1 fruit fly cellular context compared by ENCODE assay signal in genomic region chr3L:2824024-2824687, dm6.
TF ChIP-seq lines count a peak whose summit lies in the region.

No protein-coding gene starts in this region.

TF ChIP-seq in whole organism, embryonic, 481 proteins besides CTCF, POLR2A, EP300 and RAD21 (continued from another document and continues in another):
- TF ChIP-seq CG8290 (GFP tag; optimal IDR thresholded peaks at IDR 0.05; lab: Kevin White, UChicago) (no peak), CG8290 (tag; optimal IDR thresholded peaks at IDR 0.05; lab: Kevin White, UChicago) (peak in 1 of 2 experiments; percentile 29), kay (GFP tag; optimal IDR thresholded peaks at IDR 0.05; lab: Kevin White, UChicago) (no peak), CG6689 (GFP tag; IDR thresholded peaks at IDR 0.05; lab: Robert Waterston, UW) (peak; percentile 59), croc (GFP tag; conservative IDR thresholded peaks at IDR 0.05; lab: Robert Waterston, UW) (peak; percentile 58), Ssrp (tag; optimal IDR thresholded peaks at IDR 0.05; lab: Kevin White, UChicago) (peak; percentile 68), CG8944 (GFP tag; optimal IDR thresholded peaks at IDR 0.05; lab: Kevin White, UChicago) (no peak), CG3847 (GFP tag; IDR thresholded peaks at IDR 0.05; lab: Robert Waterston, UW) (no peak), Lim3 (GFP tag; IDR thresholded peaks at IDR 0.05; lab: Robert Waterston, UW) (0 out of 2 replicates have a peak, but pooled peaks have one; percentile 7), nmo (GFP tag; optimal IDR thresholded peaks at IDR 0.05; lab: Kevin White, UChicago) (peak; percentile 76), CG33557 (GFP tag; optimal IDR thresholded peaks at IDR 0.05; lab: Kevin White, UChicago) (peak; percentile 52), dysf (GFP tag; IDR thresholded peaks at IDR 0.05; lab: Robert Waterston, UW) (peak; percentile 41; the same call in 1 of the 3 replicates), CG11504 (tag; optimal IDR thresholded peaks at IDR 0.05; lab: Kevin White, UChicago) (peak; percentile 70), HLHmδ (GFP tag; optimal IDR thresholded peaks at IDR 0.05; lab: Kevin White, UChicago) (no peak), bcd (GFP tag; optimal IDR thresholded peaks at IDR 0.05; lab: Kevin White, UChicago) (peak; percentile 46), CG7271 (tag; optimal IDR thresholded peaks at IDR 0.05; lab: Kevin White, UChicago) (no peak), CG7372 (GFP tag; IDR thresholded peaks at IDR 0.05; lab: Robert Waterston, UW) (no peak), p53 (GFP tag; optimal IDR thresholded peaks at IDR 0.05; lab: Kevin White, UChicago) (no peak), CG12219 (GFP tag; optimal IDR thresholded peaks at IDR 0.05; lab: Kevin White, UChicago) (peak; percentile 24), az2 (GFP tag; optimal IDR thresholded peaks at IDR 0.05; lab: Kevin White, UChicago) (peak; percentile 47), CG10267 (tag; optimal IDR thresholded peaks at IDR 0.05; lab: Kevin White, UChicago) (peak; percentile 44), D19A (tag; optimal IDR thresholded peaks at IDR 0.05; lab: Kevin White, UChicago) (peak; percentile 56), CG9817 (tag; optimal IDR thresholded peaks at IDR 0.05; lab: Kevin White, UChicago) (peak; percentile 21), nau (GFP tag; optimal IDR thresholded peaks at IDR 0.05; lab: Kevin White, UChicago) (peak; percentile 67), CG1602 (GFP tag; optimal IDR thresholded peaks at IDR 0.05; lab: Kevin White, UChicago) (peak; percentile 15), CG10979 (tag; optimal IDR thresholded peaks at IDR 0.05; lab: Kevin White, UChicago) (peak; percentile 78), CG34422 (GFP tag; IDR thresholded peaks at IDR 0.05; lab: Robert Waterston, UW) (peak; percentile 30; the same call in 1 of the 3 replicates), CG13775 (GFP tag; optimal IDR thresholded peaks at IDR 0.05; lab: Kevin White, UChicago) (peak; percentile 36), CG12391 (tag; optimal IDR thresholded peaks at IDR 0.05; lab: Kevin White, UChicago) (peak; percentile 68), CG1529 (GFP tag; optimal IDR thresholded peaks at IDR 0.05; lab: Kevin White, UChicago) (peak; percentile 62), pum (GFP tag; optimal IDR thresholded peaks at IDR 0.05; lab: Kevin White, UChicago) (peak; percentile 18), kni (GFP tag; optimal IDR thresholded peaks at IDR 0.05; lab: Kevin White, UChicago) (no peak), gem (tag; optimal IDR thresholded peaks at IDR 0.05; lab: Kevin White, UChicago) (peak; percentile 80), CG2875 (GFP tag; optimal IDR thresholded peaks at IDR 0.05; lab: Kevin White, UChicago) (peak; percentile 50), pan (optimal IDR thresholded peaks at IDR 0.05; lab: Kevin White, UChicago) (no peak), pan (GFP tag; optimal IDR thresholded peaks at IDR 0.05 in 1 of 2, IDR thresholded peaks at IDR 0.05 in 1 of 2) (peak in 1 of 2 experiments; percentile 9), Meics (GFP tag; optimal IDR thresholded peaks at IDR 0.05; lab: Kevin White, UChicago) (peak; percentile 22), CG9609 (GFP tag; optimal IDR thresholded peaks at IDR 0.05; lab: Kevin White, UChicago) (no peak), luna (GFP tag; optimal IDR thresholded peaks at IDR 0.05; lab: Kevin White, UChicago) (no peak), CG18619 (GFP tag; optimal IDR thresholded peaks at IDR 0.05; lab: Kevin White, UChicago) (no peak), H2.0 (GFP tag; IDR thresholded peaks at IDR 0.05; lab: Robert Waterston, UW) (peak; percentile 47), CG1792 (GFP tag; optimal IDR thresholded peaks at IDR 0.05; lab: Kevin White, UChicago) (no peak), Sox102F (GFP tag; optimal IDR thresholded peaks at IDR 0.05; lab: Kevin White, UChicago) (peak; percentile 70), gcm (GFP tag; optimal IDR thresholded peaks at IDR 0.05; lab: Kevin White, UChicago) (peak; percentile 33), al (GFP tag; IDR thresholded peaks at IDR 0.05; lab: Robert Waterston, UW) (no peak), Mes4 (GFP tag; optimal IDR thresholded peaks at IDR 0.05; lab: Kevin White, UChicago) (no peak), Asciz (GFP tag; optimal IDR thresholded peaks at IDR 0.05; lab: Kevin White, UChicago) (peak; percentile 24), CG12071 (GFP tag; optimal IDR thresholded peaks at IDR 0.05; lab: Kevin White, UChicago) (no peak), D (optimal IDR thresholded peaks at IDR 0.05; lab: Kevin White, UChicago) (no peak), D (GFP tag; optimal IDR thresholded peaks at IDR 0.05; lab: Kevin White, UChicago) (peak; percentile 42), CG43689 (GFP tag; IDR thresholded peaks at IDR 0.05; lab: Robert Waterston, UW) (no peak), Ets65A (GFP tag; lab: Kevin White, UChicago) (no peak), ERR (GFP tag; optimal IDR thresholded peaks at IDR 0.05; lab: Kevin White, UChicago) (no peak), Hsf (GFP tag; optimal IDR thresholded peaks at IDR 0.05; lab: Kevin White, UChicago) (peak; percentile 26), stwl (tag; optimal IDR thresholded peaks at IDR 0.05; lab: Kevin White, UChicago) (no peak), Neu2 (GFP tag; optimal IDR thresholded peaks at IDR 0.05; lab: Kevin White, UChicago; ENCODE audit: borderline replicate concordance) (no peak), CG13287 (GFP tag; IDR thresholded peaks at IDR 0.05; lab: Robert Waterston, UW; ENCODE audit: partially characterized antibody) (no peak), Usf (GFP tag; optimal IDR thresholded peaks at IDR 0.05; lab: Kevin White, UChicago) (no peak), dpn (GFP tag; optimal IDR thresholded peaks at IDR 0.05; lab: Kevin White, UChicago) (peak in 1 of 2 experiments; percentile 49), lola (GFP tag; optimal IDR thresholded peaks at IDR 0.05; lab: Kevin White, UChicago) (peak in 1 of 3 experiments; percentile 66), CG30431 (GFP tag; optimal IDR thresholded peaks at IDR 0.05; lab: Kevin White, UChicago) (peak; percentile 55), CG17568 (GFP tag; optimal IDR thresholded peaks at IDR 0.05; lab: Kevin White, UChicago) (peak; percentile 7), CG5180 (GFP tag; optimal IDR thresholded peaks at IDR 0.05; lab: Kevin White, UChicago) (peak; percentile 12), CG15269 (tag; optimal IDR thresholded peaks at IDR 0.05; lab: Kevin White, UChicago) (peak; percentile 29), Hr51 (GFP tag; optimal IDR thresholded peaks at IDR 0.05; lab: Kevin White, UChicago) (peak in 1 of 2 experiments; percentile 47), ttk (GFP tag; IDR thresholded peaks at IDR 0.05; lab: Robert Waterston, UW) (peak; percentile 50; the same call in 1 of the 2 replicates), lmd (GFP tag; IDR thresholded peaks at IDR 0.05; lab: Robert Waterston, UW) (peak; percentile 49), CG31441 (GFP tag; IDR thresholded peaks at IDR 0.05; lab: Robert Waterston, UW) (peak; percentile 73), Bdp1 (GFP tag; optimal IDR thresholded peaks at IDR 0.05; lab: Kevin White, UChicago) (no peak), Nf-YC (tag; optimal IDR thresholded peaks at IDR 0.05; lab: Kevin White, UChicago) (no peak), Hr78 (GFP tag; optimal IDR thresholded peaks at IDR 0.05; lab: Kevin White, UChicago) (peak in 1 of 2 experiments; percentile 77), pnt (GFP tag; optimal IDR thresholded peaks at IDR 0.05; lab: Kevin White, UChicago) (peak; percentile 10), ewg (GFP tag; optimal IDR thresholded peaks at IDR 0.05; lab: Kevin White, UChicago) (peak; percentile 14), Hr3 (GFP tag; optimal IDR thresholded peaks at IDR 0.05; lab: Kevin White, UChicago) (peak; percentile 30), CG10462 (GFP tag; optimal IDR thresholded peaks at IDR 0.05; lab: Kevin White, UChicago) (peak; percentile 10), CG2199 (GFP tag; IDR thresholded peaks at IDR 0.05; lab: Robert Waterston, UW) (no peak), CG2678 (tag; optimal IDR thresholded peaks at IDR 0.05; lab: Kevin White, UChicago) (peak; percentile 65), CG2202 (tag; optimal IDR thresholded peaks at IDR 0.05; lab: Kevin White, UChicago) (peak; percentile 62), prd (optimal IDR thresholded peaks at IDR 0.05; lab: Kevin White, UChicago) (no peak), prd (GFP tag; IDR thresholded peaks at IDR 0.05; lab: Robert Waterston, UW) (peak; percentile 61; the same call in 2 of the 3 replicates), cwo (GFP tag; optimal IDR thresholded peaks at IDR 0.05; lab: Kevin White, UChicago) (no peak), CG16863 (GFP tag; optimal IDR thresholded peaks at IDR 0.05; lab: Kevin White, UChicago) (no peak), jing (GFP tag; optimal IDR thresholded peaks at IDR 0.05; lab: Kevin White, UChicago) (peak; percentile 60), CG8765 (GFP tag; IDR thresholded peaks at IDR 0.05; lab: Robert Waterston, UW) (no peak), Sox100B (GFP tag; optimal IDR thresholded peaks at IDR 0.05; lab: Kevin White, UChicago) (peak; percentile 62), Optix (GFP tag; IDR thresholded peaks at IDR 0.05; lab: Robert Waterston, UW) (peak; percentile 46; the same call in 1 of the 3 replicates), CG11695 (GFP tag; IDR thresholded peaks at IDR 0.05; lab: Robert Waterston, UW) (0 out of 3 replicates have a peak, but pooled peaks have one; percentile 38), CG7556 (GFP tag; optimal IDR thresholded peaks at IDR 0.05; lab: Kevin White, UChicago) (peak; percentile 58), onecut (GFP tag; IDR thresholded peaks at IDR 0.05; lab: Robert Waterston, UW) (peak; percentile 35; the same call in 1 of the 2 replicates), CG15601 (tag; optimal IDR thresholded peaks at IDR 0.05; lab: Kevin White, UChicago) (peak; percentile 57), CG32767 (GFP tag; IDR thresholded peaks at IDR 0.05; lab: Robert Waterston, UW) (0 out of 2 replicates have a peak, but pooled peaks have one; percentile 49), nom (GFP tag; optimal IDR thresholded peaks at IDR 0.05; lab: Kevin White, UChicago) (peak; percentile 88), CG18011 (GFP tag; optimal IDR thresholded peaks at IDR 0.05; lab: Kevin White, UChicago) (no peak), CG17385 (GFP tag; optimal IDR thresholded peaks at IDR 0.05; lab: Kevin White, UChicago) (peak; percentile 34), CG30403 (GFP tag; optimal IDR thresholded peaks at IDR 0.05; lab: Kevin White, UChicago) (peak; percentile 67), CG15011 (GFP tag; optimal IDR thresholded peaks at IDR 0.05; lab: Kevin White, UChicago) (no peak), E2f2 (GFP tag; IDR thresholded peaks at IDR 0.05; lab: Robert Waterston, UW) (peak; percentile 23; the same call in 1 of the 2 replicates), sens (GFP tag; lab: Kevin White, UChicago) (peak; percentile 87), kah (GFP tag; optimal IDR thresholded peaks at IDR 0.05; lab: Kevin White, UChicago) (no peak), Med (GFP tag; lab: Kevin White, UChicago) (peak; percentile 66), CG32772 (GFP tag; IDR thresholded peaks at IDR 0.05; lab: Robert Waterston, UW) (no peak), HLH3B (GFP tag; IDR thresholded peaks at IDR 0.05; lab: Robert Waterston, UW) (peak; percentile 49; the same call in 1 of the 2 replicates), CG14710 (tag; optimal IDR thresholded peaks at IDR 0.05; lab: Kevin White, UChicago) (peak; percentile 36), Six4 (GFP tag; optimal IDR thresholded peaks at IDR 0.05; lab: Kevin White, UChicago) (peak; percentile 39), CG14441 (GFP tag; IDR thresholded peaks at IDR 0.05; lab: Robert Waterston, UW) (0 out of 2 replicates have a peak, but pooled peaks have one; percentile 19), CG6254 (GFP tag; optimal IDR thresholded peaks at IDR 0.05; lab: Kevin White, UChicago) (peak; percentile 64), CG8924 (tag; optimal IDR thresholded peaks at IDR 0.05; lab: Kevin White, UChicago) (peak; percentile 60), CG8388 (GFP tag; optimal IDR thresholded peaks at IDR 0.05; lab: Kevin White, UChicago) (peak; percentile 55), PHDP (tag; optimal IDR thresholded peaks at IDR 0.05; lab: Kevin White, UChicago) (peak; percentile 54), sqz (GFP tag; optimal IDR thresholded peaks at IDR 0.05; lab: Kevin White, UChicago) (peak; percentile 22), sens-2 (GFP tag; IDR thresholded peaks at IDR 0.05; lab: Robert Waterston, UW) (0 out of 2 replicates have a peak, but pooled peaks have one; percentile 53), sc (optimal IDR thresholded peaks at IDR 0.05; lab: Kevin White, UChicago) (no peak), sc (GFP tag; optimal IDR thresholded peaks at IDR 0.05; lab: Kevin White, UChicago) (peak; percentile 75), fd96Cb (tag; optimal IDR thresholded peaks at IDR 0.05; lab: Kevin White, UChicago) (peak; percentile 72), H15 (GFP tag; IDR thresholded peaks at IDR 0.05; lab: Robert Waterston, UW) (0 out of 3 replicates have a peak, but pooled peaks have one; percentile 14), CG18599 (GFP tag; optimal IDR thresholded peaks at IDR 0.05; lab: Kevin White, UChicago) (peak; percentile 31), CG14014 (GFP tag; IDR thresholded peaks at IDR 0.05; lab: Robert Waterston, UW) (no peak), lbe (GFP tag; optimal IDR thresholded peaks at IDR 0.05; lab: Kevin White, UChicago) (peak; percentile 97), CG10209 (GFP tag; optimal IDR thresholded peaks at IDR 0.05; lab: Kevin White, UChicago) (peak; percentile 50), CG12659 (GFP tag; optimal IDR thresholded peaks at IDR 0.05; lab: Kevin White, UChicago) (peak; percentile 19), CG7839 (tag; optimal IDR thresholded peaks at IDR 0.05; lab: Kevin White, UChicago) (peak; percentile 63), B-H1 (GFP tag; IDR thresholded peaks at IDR 0.05; lab: Robert Waterston, UW) (peak; percentile 11; the same call in 1 of the 3 replicates), CG8359 (GFP tag; optimal IDR thresholded peaks at IDR 0.05; lab: Kevin White, UChicago; ENCODE audit: borderline replicate concordance) (peak; percentile 21), corto (GFP tag; optimal IDR thresholded peaks at IDR 0.05; lab: Kevin White, UChicago) (peak; percentile 93), slbo (GFP tag; IDR thresholded peaks at IDR 0.05; lab: Robert Waterston, UW) (0 out of 2 replicates have a peak, but pooled peaks have one; percentile 18), dan (GFP tag; IDR thresholded peaks at IDR 0.05; lab: Robert Waterston, UW) (no peak), lilli (GFP tag; optimal IDR thresholded peaks at IDR 0.05; lab: Kevin White, UChicago) (peak; percentile 19), CG17829 (tag; optimal IDR thresholded peaks at IDR 0.05; lab: Kevin White, UChicago) (peak; percentile 61), CG30020 (tag; optimal IDR thresholded peaks at IDR 0.05; lab: Kevin White, UChicago) (no peak), Xbp1 (GFP tag; optimal IDR thresholded peaks at IDR 0.05; lab: Kevin White, UChicago) (peak; percentile 57)
